Worm (Caenorhabditis elegans): ENCODE data around the gene tbc-2.

DNA sequence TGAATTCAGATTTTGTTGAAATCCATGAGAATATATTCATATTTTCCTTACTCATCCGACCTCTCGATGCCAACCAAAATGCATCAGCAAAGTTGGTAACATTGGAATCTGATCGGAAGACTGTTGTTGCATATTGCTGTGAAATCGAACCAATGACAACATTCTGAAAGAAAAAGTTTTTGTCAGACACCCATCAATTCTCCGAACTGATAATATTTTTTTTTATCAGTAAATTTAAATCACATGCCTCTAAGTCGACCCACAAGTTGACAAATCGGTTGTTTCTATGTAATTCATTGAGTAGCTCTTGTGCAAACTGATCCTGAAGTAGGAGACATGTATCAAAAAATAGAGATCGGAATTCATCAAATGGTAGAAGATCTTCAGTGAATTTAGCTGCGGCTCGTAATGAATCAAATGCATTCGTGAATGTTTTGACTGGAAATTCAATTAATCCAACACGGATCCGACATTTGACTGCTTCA, 2.7 kb upstream of the tbc-2 start, which contains the start of gene col-74:
- TF ChIP-seq nhr-237 (tag; optimal IDR thresholded peaks at IDR 0.05), result no peak
- no peak for TF ChIP-seq dmd-4 (tag; optimal IDR thresholded peaks at IDR 0.05)
- no peak for TF ChIP-seq lsy-2 (tag; optimal IDR thresholded peaks at IDR 0.05)
